Worm (Caenorhabditis elegans): ENCODE data around the gene C05D12.3.

DNA sequence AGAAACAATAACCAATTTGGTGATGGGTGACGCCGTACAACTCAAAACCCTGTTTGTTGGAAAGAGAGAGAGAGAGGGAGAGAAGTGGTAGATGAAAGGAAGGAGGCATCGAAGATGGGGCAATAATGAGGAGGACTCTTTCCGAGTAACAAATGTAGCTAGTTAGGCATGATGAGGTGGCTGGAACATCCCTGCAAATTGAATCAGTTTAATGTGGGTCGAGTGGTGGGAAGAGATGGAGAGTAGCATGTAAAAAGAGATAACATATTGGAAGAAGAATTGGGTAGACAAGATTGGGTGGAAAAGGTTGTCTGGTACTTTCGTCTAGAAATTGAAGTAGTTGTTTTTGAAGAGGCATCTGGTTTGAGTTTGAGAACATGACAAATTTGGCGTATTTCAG lies 28.8 kb upstream of the C05D12.3 start:
- TF ChIP-seq flt-1 (GFP tag; IDR thresholded peaks at IDR 0.05) = peak; percentile 22; the same call in 1 of the 2 replicates
- TF ChIP-seq ztf-29 (GFP tag; IDR thresholded peaks at IDR 0.05) = no peak
- no peak for TF ChIP-seq T22C8.4 (GFP tag; IDR thresholded peaks at IDR 0.05)
- no peak for TF ChIP-seq klf-2 (GFP tag; conservative IDR thresholded peaks at IDR 0.05)
- no peak for TF ChIP-seq cog-1 (tag; optimal IDR thresholded peaks at IDR 0.05)
- no peak for TF ChIP-seq ztf-23 (GFP tag; IDR thresholded peaks at IDR 0.05)
- no peak for TF ChIP-seq ref-1 (GFP tag; conservative IDR thresholded peaks at IDR 0.05)
